Worm (Caenorhabditis elegans): ENCODE data around the gene Y57G11C.1130.

Y57G11C.1130 gene

ce11 chrIV:14767693-14768251 is 14.5 kb upstream of the Y57G11C.1130 start, which contains the start of the genes mrps-7 and Y57G11C.3 (continued):
- TF ChIP-seq lsl-1 (GFP tag; optimal IDR thresholded peaks at IDR 0.05) (peak; percentile 45), athp-1 (tag; optimal IDR thresholded peaks at IDR 0.05) (peak; percentile 30), K11D2.4 (GFP tag; IDR thresholded peaks at IDR 0.05) (peak; percentile 70), dox-1 (GFP tag; IDR thresholded peaks at IDR 0.05) (peak; percentile 86), let-607 (tag; optimal IDR thresholded peaks at IDR 0.05) (peak in 1 of 2 experiments; percentile 47), attf-5 (GFP tag; optimal IDR thresholded peaks at IDR 0.05) (peak; percentile 79), nfyb-1 (GFP tag; IDR thresholded peaks at IDR 0.05) (peak; percentile 42; the same call in 1 of the 2 replicates), F23B12.7 (tag; optimal IDR thresholded peaks at IDR 0.05; ENCODE audit: insufficient read depth) (peak; percentile 82), nhr-80 (tag; optimal IDR thresholded peaks at IDR 0.05) (peak; percentile 11), cebp-1 (GFP tag; IDR thresholded peaks at IDR 0.05) (peak; percentile 93), cebp-1 (tag; optimal IDR thresholded peaks at IDR 0.05) (peak; percentile 96), rcor-1 (GFP tag; IDR thresholded peaks at IDR 0.05) (peak; percentile 83), K12H6.12 (tag; optimal IDR thresholded peaks at IDR 0.05) (peak; percentile 69), tbp1 (GFP tag; optimal IDR thresholded peaks at IDR 0.05) (peak; percentile 72), sdz-38 (tag; optimal IDR thresholded peaks at IDR 0.05) (no peak), F33H1.4 (GFP tag; IDR thresholded peaks at IDR 0.05) (peak; percentile 56; the same call in 1 of the 2 replicates), lin-54 (GFP tag; optimal IDR thresholded peaks at IDR 0.05) (peak; percentile 78), pha-4 (tag; optimal IDR thresholded peaks at IDR 0.05) (peak; percentile 80), snpc-4 (GFP tag; optimal IDR thresholded peaks at IDR 0.05) (peak; percentile 83), snpc-4 (tag; optimal IDR thresholded peaks at IDR 0.05) (peak; percentile 73 to 93 (median 86)), tlf-1 (GFP tag; optimal IDR thresholded peaks at IDR 0.05) (peak; percentile 20), hmg-1.2 (GFP tag; IDR thresholded peaks at IDR 0.05) (peak; percentile 99), mcd-1 (GFP tag; IDR thresholded peaks at IDR 0.05) (peak; percentile 99), lir-1 (GFP tag; conservative IDR thresholded peaks at IDR 0.05) (peak; percentile 58; the same call in 1 of the 2 replicates), Y95B8A.8 (GFP tag; IDR thresholded peaks at IDR 0.05) (no peak), D2030.7 (GFP tag; IDR thresholded peaks at IDR 0.05) (peak; percentile 64; the same call in 1 of the 2 replicates), ceh-27 (GFP tag; optimal IDR thresholded peaks at IDR 0.05) (peak; percentile 74), attf-6 (GFP tag; IDR thresholded peaks at IDR 0.05) (peak; percentile 92)

ce11 chrIV:14769218-14769835 is 13.0 kb upstream of the Y57G11C.1130 start, which contains the start of gene Y57G11C.43:
Y57G11C.43 (plus strand) TSS chrIV:14769441.
- no peak for TF ChIP-seq egrh-3 (GFP tag; IDR thresholded peaks at IDR 0.05)
- TF ChIP-seq hsf-1 (GFP tag; IDR thresholded peaks at IDR 0.05), result 0 out of 2 replicates have a peak, but pooled peaks have one; percentile 23
- TF ChIP-seq fkh-3 (tag; optimal IDR thresholded peaks at IDR 0.05), result no peak
- no peak for TF ChIP-seq F23B12.7 (tag; optimal IDR thresholded peaks at IDR 0.05; ENCODE audit: insufficient read depth)
- no peak for TF ChIP-seq akir-1 (GFP tag; optimal IDR thresholded peaks at IDR 0.05)
- TF ChIP-seq lir-1 (GFP tag; conservative IDR thresholded peaks at IDR 0.05), result no peak
- TF ChIP-seq mcd-1 (GFP tag; IDR thresholded peaks at IDR 0.05), result no peak
- TF ChIP-seq dpff-1 (tag; optimal IDR thresholded peaks at IDR 0.05), result no peak
- peak; percentile 56 for TF ChIP-seq madf-6 (GFP tag; IDR thresholded peaks at IDR 0.05)
- no peak for TF ChIP-seq him-1 (tag; optimal IDR thresholded peaks at IDR 0.05)
- no peak for TF ChIP-seq madf-3 (GFP tag; IDR thresholded peaks at IDR 0.05)
- TF ChIP-seq ceh-91 (GFP tag; IDR thresholded peaks at IDR 0.05), result no peak
- no peak for TF ChIP-seq dox-1 (GFP tag; IDR thresholded peaks at IDR 0.05)
- TF ChIP-seq B0261.1 (tag; optimal IDR thresholded peaks at IDR 0.05), result no peak
- no peak for TF ChIP-seq sptf-2 (GFP tag; optimal IDR thresholded peaks at IDR 0.05)
- TF ChIP-seq F55B11.4 (tag; optimal IDR thresholded peaks at IDR 0.05; ENCODE audit: borderline replicate concordance, insufficient read depth), result no peak
- TF ChIP-seq F52B5.7 (tag; optimal IDR thresholded peaks at IDR 0.05), result no peak
- no peak for TF ChIP-seq atf-7 (tag; optimal IDR thresholded peaks at IDR 0.05)
- no peak for TF ChIP-seq rec-8 (tag; optimal IDR thresholded peaks at IDR 0.05)
- TF ChIP-seq aptf-3 (GFP tag; IDR thresholded peaks at IDR 0.05), result no peak
- no peak for TF ChIP-seq zfh-2 (GFP tag; conservative IDR thresholded peaks at IDR 0.05)
- no peak for TF ChIP-seq F39B2.1 (GFP tag; IDR thresholded peaks at IDR 0.05)

Data from whole organism, young adult.